Worm (Caenorhabditis elegans) whole organism, L1 larva: ENCODE measurements around the gene Y43F8B.3.

Source experiments
- nhr-28 ChIP-seq: fragments of 150-350 bp; optimal IDR thresholded peaks from 2 replicates; lab custom pipeline; 2014; ENCODE audit warnings: missing biosample characterization, missing genetic modification characterization
- ztf-11 ChIP-seq, 2 experiments: sonication (generic microtip); optimal IDR thresholded peaks; 2 replicates each; lab custom pipeline; 2016 to 2017; ENCODE audit warnings: missing genetic modification characterization in 2 of 2, missing biosample characterization in 1 of 2, missing compliant biosample characterization in 1 of 2

DNA sequence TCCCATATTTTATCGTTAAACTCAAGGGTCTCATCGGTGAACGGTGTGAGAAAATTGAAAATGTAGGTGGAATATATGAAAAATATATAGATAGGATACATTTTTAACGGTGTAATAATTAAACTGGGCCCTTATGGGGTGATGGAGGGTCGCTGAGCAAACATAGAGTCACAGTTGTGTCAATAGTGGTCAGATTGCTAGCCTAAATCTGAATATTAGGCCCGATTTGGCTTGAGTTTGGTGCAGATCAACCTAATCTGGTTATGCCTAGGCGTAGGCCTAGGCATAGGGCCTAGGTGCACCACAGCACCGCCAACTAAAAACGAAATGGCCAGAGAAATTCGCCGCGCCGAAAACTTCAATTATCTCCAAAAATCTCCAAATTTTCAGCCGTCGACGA is 10.7 kb downstream of the Y43F8B.3 start, which contains the start of gene phy-4:
- TF ChIP-seq nhr-28 (tag; lab: Kevin White, UChicago): no peak
- no peak for TF ChIP-seq ztf-11 (tag; optimal IDR thresholded peaks at IDR 0.05; lab: Kevin White, UChicago)
